Worm (Caenorhabditis elegans) whole organism, L2 larva: ENCODE data around the gene lpin-1.

Experiments
- F13H6.1 ChIP-seq: sonication (generic microtip); optimal IDR thresholded peaks from 2 replicates; lab custom pipeline; 2016; ENCODE audit warnings: missing genetic modification characterization, missing compliant biosample characterization
- aly-2 ChIP-seq: fragments of 150-350 bp; optimal IDR thresholded peaks from 2 replicates; lab custom pipeline; 2014; ENCODE audit warnings: missing biosample characterization, missing genetic modification characterization
- ceh-82 ChIP-seq: fragments of 150-350 bp; optimal IDR thresholded peaks from 2 replicates; lab custom pipeline; 2014; ENCODE audit warnings: missing biosample characterization, missing genetic modification characterization
- nhr-10 ChIP-seq: sonication (generic microtip); optimal IDR thresholded peaks from 2 replicates; lab custom pipeline; 2017; ENCODE audit warnings: missing biosample characterization, missing genetic modification characterization
- skn-1 ChIP-seq: sonication (generic microtip); optimal IDR thresholded peaks from 2 replicates; lab custom pipeline; 2017; ENCODE audit warnings: missing biosample characterization, missing genetic modification characterization
- snpc-4 ChIP-seq: fragments of 150-350 bp; optimal IDR thresholded peaks from 2 replicates; lab custom pipeline; 2014; ENCODE audit warnings: missing biosample characterization, missing genetic modification characterization
- unc-62 ChIP-seq: fragments of 150-350 bp; optimal IDR thresholded peaks from 2 replicates; lab custom pipeline; 2014; ENCODE audit warnings: missing biosample characterization, missing genetic modification reagents, missing genetic modification characterization
- zag-1 ChIP-seq: fragments of 150-350 bp; optimal IDR thresholded peaks from 2 replicates; lab custom pipeline; 2014; ENCODE audit warnings: missing biosample characterization, missing genetic modification characterization

ce11 chrV:13624424-13624823 is 29.5 kb downstream of the lpin-1 start, which contains the start of gene F53F4.11:
- TF ChIP-seq snpc-4 (tag; lab: Kevin White, UChicago) (no peak), nhr-10 (tag; lab: Kevin White, UChicago) (no peak), F13H6.1 (tag; lab: Kevin White, UChicago) (no peak), unc-62 (GFP tag; lab: Kevin White, UChicago) (no peak), aly-2 (tag; lab: Kevin White, UChicago) (no peak), ceh-82 (tag; lab: Kevin White, UChicago) (no peak), zag-1 (no peak), skn-1 (tag; lab: Kevin White, UChicago) (no peak)
